Worm (Caenorhabditis elegans) whole organism, young adult: ENCODE measurements around the gene C27B7.2.

Experiments
- B0261.1 ChIP-seq: sonication (generic microtip); optimal IDR thresholded peaks from 2 replicates; lab custom pipeline; 2016; ENCODE audit warnings: mild to moderate bottlenecking, missing genetic modification characterization, moderate library complexity, missing compliant biosample characterization
- B0336.3 ChIP-seq: fragments of 200-800 bp; sonication (Bioruptor generic); IDR thresholded peaks from 2 replicates; pipeline ENCODE4 v1.3.6; 2022; ENCODE audit warnings: missing genetic modification characterization, missing compliant biosample characterization
- F33H1.4 ChIP-seq: fragments of 200-800 bp; sonication (Bioruptor generic); IDR thresholded peaks from 2 replicates; pipeline ENCODE4 v1.3.6; 2022; ENCODE audit warnings: missing genetic modification reagents, missing genetic modification characterization, missing compliant biosample characterization
- F55B11.4 ChIP-seq: sonication (generic microtip); optimal IDR thresholded peaks from 2 replicates; lab custom pipeline; 2016; ENCODE audit warnings: missing compliant biosample characterization, missing genetic modification characterization, borderline replicate concordance; ENCODE audit not compliant: insufficient read depth
- T07F8.4 ChIP-seq: sonication (generic microtip); optimal IDR thresholded peaks from 2 replicates; lab custom pipeline; 2016; ENCODE audit warnings: mild to moderate bottlenecking, missing genetic modification characterization, moderate library complexity, missing compliant biosample characterization
- akir-1 ChIP-seq: fragments of 200-800 bp; sonication (Bioruptor generic); optimal IDR thresholded peaks from 2 replicates; lab custom pipeline; 2018; ENCODE audit warnings: mild to moderate bottlenecking, missing genetic modification characterization, moderate library complexity, missing compliant biosample characterization
- aptf-3 ChIP-seq: fragments of 200-800 bp; sonication (Bioruptor generic); IDR thresholded peaks from 2 replicates; pipeline ENCODE4 v1.3.6; 2022; ENCODE audit warnings: missing genetic modification characterization, missing compliant biosample characterization
- dpff-1 ChIP-seq: sonication (generic microtip); optimal IDR thresholded peaks from 2 replicates; lab custom pipeline; 2017; ENCODE audit warnings: mild to moderate bottlenecking, missing genetic modification characterization, missing compliant biosample characterization
- egl-44 ChIP-seq: fragments of 200-800 bp; sonication (Bioruptor generic); IDR thresholded peaks from 2 replicates; pipeline ENCODE4 v1.3.6; 2022; ENCODE audit warnings: missing genetic modification reagents, missing genetic modification characterization, missing compliant biosample characterization
- ets-4 ChIP-seq: fragments of 200-800 bp; sonication (Bioruptor generic); optimal IDR thresholded peaks from 2 replicates; lab custom pipeline; 2018; ENCODE audit warnings: mild to moderate bottlenecking, missing genetic modification characterization, missing compliant biosample characterization
- madf-10 ChIP-seq: sonication (generic microtip); optimal IDR thresholded peaks from 2 replicates; lab custom pipeline; 2016; ENCODE audit warnings: mild to moderate bottlenecking, missing genetic modification characterization, missing compliant biosample characterization
- nfya-1 ChIP-seq: sonication (generic microtip); optimal IDR thresholded peaks from 2 replicates; lab custom pipeline; 2017; ENCODE audit warnings: antibody characterized with exemption, missing compliant biosample characterization, missing genetic modification characterization, borderline replicate concordance; ENCODE audit not compliant: insufficient read depth
- tbp1 ChIP-seq: fragments of 200-800 bp; sonication (Bioruptor generic); optimal IDR thresholded peaks from 2 replicates; lab custom pipeline; 2018; ENCODE audit warnings: mild to moderate bottlenecking, missing genetic modification characterization, missing compliant biosample characterization
- unc-62 ChIP-seq: fragments of 150-350 bp; optimal IDR thresholded peaks from 2 replicates; lab custom pipeline; 2014; ENCODE audit warnings: missing biosample characterization, missing genetic modification reagents, missing genetic modification characterization

ce11 chrIV:8873847-8874246 is 18.8 kb upstream of the C27B7.2 start, which contains the start of gene hdl-2:
- TF ChIP-seq ets-4 (GFP tag; lab: Kevin White, UChicago) (no peak), T07F8.4 (tag; lab: Kevin White, UChicago) (no peak), nfya-1 (tag; lab: Kevin White, UChicago) (no peak), F33H1.4 (GFP tag; lab: Robert Waterston, UW) (no peak), B0261.1 (tag; lab: Kevin White, UChicago) (no peak), tbp1 (no peak), aptf-3 (no peak), dpff-1 (tag; lab: Kevin White, UChicago) (no peak), unc-62 (GFP tag; lab: Kevin White, UChicago) (no peak), B0336.3 (GFP tag; lab: Robert Waterston, UW) (no peak), madf-10 (no peak), egl-44 (no peak), F55B11.4 (tag; lab: Kevin White, UChicago) (no peak), akir-1 (GFP tag; lab: Kevin White, UChicago) (no peak)
